Fruit fly (Drosophila melanogaster) whole organism, adult: Measurements from ENCODE around the gene CG7369.

Experiments used
- CG11617 ChIP-seq: fragments of 200-800 bp; sonication (Bioruptor generic); optimal IDR thresholded peaks from 2 replicates; lab custom pipeline; 2017; ENCODE audit warnings: mild to moderate bottlenecking, missing biosample characterization, missing genetic modification reagents, missing genetic modification characterization
- CG12768 ChIP-seq: fragments of 200-800 bp; sonication (Bioruptor generic); optimal IDR thresholded peaks from 2 replicates; lab custom pipeline; 2017; ENCODE audit warnings: missing biosample characterization, missing genetic modification characterization, mild to moderate bottlenecking, moderate library complexity, missing genetic modification reagents
- CG14711 ChIP-seq: fragments of 200-800 bp; sonication (Bioruptor generic); optimal IDR thresholded peaks from 2 replicates; lab custom pipeline; 2018; ENCODE audit warnings: missing biosample characterization, mild to moderate bottlenecking, missing genetic modification characterization, moderate library complexity
- CG1620 ChIP-seq: fragments of 200-800 bp; sonication (Bioruptor generic); optimal IDR thresholded peaks from 2 replicates; lab custom pipeline; 2016; ENCODE audit warnings: missing biosample characterization, missing genetic modification characterization
- CG33017 ChIP-seq: fragments of 200-800 bp; sonication (Bioruptor generic); optimal IDR thresholded peaks from 2 replicates; lab custom pipeline; 2018; ENCODE audit warnings: missing biosample characterization, mild to moderate bottlenecking, missing genetic modification characterization, moderate library complexity
- CG5204 ChIP-seq: fragments of 200-800 bp; sonication (Bioruptor generic); optimal IDR thresholded peaks from 2 replicates; lab custom pipeline; 2016; ENCODE audit warnings: missing biosample characterization, missing genetic modification characterization
- CG7045 ChIP-seq: fragments of 200-800 bp; sonication (Bioruptor generic); optimal IDR thresholded peaks from 2 replicates; lab custom pipeline; 2017; ENCODE audit warnings: missing biosample characterization, mild to moderate bottlenecking, missing genetic modification characterization
- CG7101 ChIP-seq: fragments of 200-800 bp; sonication (Bioruptor generic); optimal IDR thresholded peaks from 2 replicates; lab custom pipeline; 2018; ENCODE audit warnings: missing biosample characterization, mild to moderate bottlenecking, missing genetic modification characterization, moderate library complexity
- Clk ChIP-seq: fragments of 200-800 bp; sonication (Bioruptor generic); optimal IDR thresholded peaks from 2 replicates; lab custom pipeline; 2017; ENCODE audit warnings: missing biosample characterization, missing genetic modification characterization
- Crg-1 ChIP-seq: fragments of 200-800 bp; sonication (Bioruptor generic); optimal IDR thresholded peaks from 2 replicates; lab custom pipeline; 2016; ENCODE audit warnings: missing biosample characterization, missing genetic modification characterization
- Hr96 ChIP-seq: fragments of 200-800 bp; sonication (Bioruptor generic); optimal IDR thresholded peaks from 2 replicates; lab custom pipeline; 2016; ENCODE audit warnings: missing biosample characterization, missing genetic modification characterization
- Mnt ChIP-seq: fragments of 200-800 bp; sonication (Bioruptor generic); optimal IDR thresholded peaks from 2 replicates; lab custom pipeline; 2016; ENCODE audit warnings: missing biosample characterization, mild to moderate bottlenecking, missing genetic modification characterization
- bab1 ChIP-seq: fragments of 200-800 bp; sonication (Bioruptor generic); optimal IDR thresholded peaks from 3 replicates; lab custom pipeline; 2019; ENCODE audit warnings: missing biosample characterization, mild to moderate bottlenecking, missing genetic modification characterization, moderate library complexity
- cic ChIP-seq: fragments of 200-800 bp; sonication (Bioruptor generic); optimal IDR thresholded peaks from 2 replicates; lab custom pipeline; 2017; ENCODE audit warnings: missing biosample characterization, mild to moderate bottlenecking, missing genetic modification characterization, moderate library complexity
- cnc ChIP-seq, 2 experiments: fragments of >200 bp; optimal IDR thresholded peaks; 2 replicates each; lab custom pipeline; 2017
- kay ChIP-seq: fragments of 200-800 bp; sonication (Bioruptor generic); peaks from one replicate; lab custom pipeline; 2016; ENCODE audit warnings: missing biosample characterization, missing genetic modification characterization, borderline replicate concordance
- ovo ChIP-seq: fragments of 200-800 bp; sonication (Bioruptor generic); optimal IDR thresholded peaks from 2 replicates; lab custom pipeline; 2016; ENCODE audit warnings: missing biosample characterization, missing genetic modification characterization
- pad ChIP-seq: fragments of 200-800 bp; sonication (Bioruptor generic); optimal IDR thresholded peaks from 3 replicates; lab custom pipeline; 2017; ENCODE audit warnings: missing biosample characterization, missing genetic modification characterization, mild to moderate bottlenecking, moderate library complexity, missing genetic modification reagents
- tj ChIP-seq: fragments of 200-800 bp; sonication (Bioruptor generic); optimal IDR thresholded peaks from 3 replicates; lab custom pipeline; 2017; ENCODE audit warnings: missing biosample characterization, mild to moderate bottlenecking, missing genetic modification characterization, moderate library complexity
- toe ChIP-seq: fragments of 200-800 bp; sonication (Bioruptor generic); optimal IDR thresholded peaks from 2 replicates; lab custom pipeline; 2016; ENCODE audit warnings: missing biosample characterization, missing genetic modification characterization

The CG7369 gene

DNA sequence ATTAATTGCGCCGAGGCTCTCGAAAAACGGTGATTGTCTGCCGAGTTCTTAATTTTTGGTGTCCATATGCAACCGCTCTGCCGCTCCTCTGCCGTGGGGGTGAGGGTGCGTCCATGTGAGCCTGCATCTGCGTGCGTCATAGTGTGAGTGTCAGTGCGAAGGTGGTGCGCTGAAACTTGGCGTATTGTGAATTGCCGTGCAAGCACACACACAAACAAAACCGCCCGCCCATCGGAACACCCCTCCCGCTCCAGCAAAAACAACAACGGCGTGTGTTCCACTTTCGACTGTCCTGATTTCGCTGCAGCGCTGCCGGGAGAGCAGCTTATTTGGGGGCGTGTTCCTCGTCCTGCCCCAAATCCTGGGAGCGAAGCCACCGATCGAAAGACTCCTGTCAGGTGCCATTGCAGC lies 533 bp downstream of the CG7369 start:
- TF ChIP-seq Hr96 (GFP tag; lab: Kevin White, UChicago), result no peak
- peak; percentile 14 for TF ChIP-seq tj (GFP tag; lab: Kevin White, UChicago)

DNA sequence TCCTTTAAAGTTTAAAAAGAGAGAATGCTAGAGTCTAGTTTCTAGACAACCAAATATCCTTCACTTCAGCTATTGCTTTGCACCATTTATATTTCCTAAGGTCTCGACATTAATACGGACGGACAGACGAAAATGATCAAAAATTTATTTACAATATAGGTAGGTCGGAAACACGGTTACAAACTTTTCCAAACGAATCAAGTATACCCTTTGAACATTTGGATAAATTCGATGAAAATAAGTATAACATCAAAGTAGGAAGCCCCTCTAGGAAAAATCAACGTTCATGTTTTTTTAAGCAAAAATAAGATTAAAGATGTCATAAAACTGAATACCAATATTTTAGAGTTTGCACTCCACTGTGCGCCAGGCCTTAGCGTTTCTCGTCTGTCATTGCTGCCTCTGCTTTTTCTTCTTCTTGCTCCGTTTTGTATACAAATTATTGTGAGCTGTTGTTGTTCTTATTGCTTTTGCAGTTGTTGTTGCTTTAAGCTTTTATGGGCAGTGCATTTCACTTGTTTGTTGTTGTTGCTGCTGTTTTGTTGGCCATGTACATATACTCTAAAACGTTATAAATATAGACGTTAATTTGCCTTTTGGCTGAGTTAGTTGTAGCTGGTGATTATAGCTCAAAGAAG lies 1.5 kb downstream of the CG7369 start:
- TF ChIP-seq tj (GFP tag; lab: Kevin White, UChicago), result peak; percentile 91
- TF ChIP-seq Mnt (GFP tag; lab: Kevin White, UChicago), result no peak

DNA sequence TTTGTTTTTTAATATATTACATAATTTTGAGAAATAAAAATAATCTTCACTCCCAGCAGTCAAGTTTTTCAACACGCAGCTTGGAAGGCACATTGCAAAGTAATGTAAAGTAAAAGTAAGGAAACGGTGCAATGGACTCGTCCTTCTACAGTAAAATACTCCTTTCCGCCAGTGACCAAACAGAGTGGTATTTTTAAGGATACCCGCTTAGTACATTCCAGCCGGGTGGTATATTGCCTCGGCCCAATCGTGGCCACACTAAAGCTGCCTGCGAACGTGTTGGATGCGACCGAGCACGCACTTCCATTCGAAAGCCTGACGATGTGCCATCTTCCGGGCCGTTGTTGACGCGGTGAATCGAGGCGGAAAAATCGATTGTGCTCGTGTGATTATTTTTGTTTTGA lies 7.6 kb downstream of the CG7369 start, which contains the start of gene SPoCk:
SPoCk (plus strand) TSS at position 298 of the 404 bp plus-strand sequence.
- TF ChIP-seq CG12768 (GFP tag; lab: Kevin White, UChicago), result no peak
- no peak for TF ChIP-seq CG33017 (tag; lab: Kevin White, UChicago)
- TF ChIP-seq cnc (optimal IDR thresholded peaks at IDR 0.05; lab: Kevin White, UChicago), result no peak
- no peak for TF ChIP-seq ovo (GFP tag; lab: Kevin White, UChicago)

DNA sequence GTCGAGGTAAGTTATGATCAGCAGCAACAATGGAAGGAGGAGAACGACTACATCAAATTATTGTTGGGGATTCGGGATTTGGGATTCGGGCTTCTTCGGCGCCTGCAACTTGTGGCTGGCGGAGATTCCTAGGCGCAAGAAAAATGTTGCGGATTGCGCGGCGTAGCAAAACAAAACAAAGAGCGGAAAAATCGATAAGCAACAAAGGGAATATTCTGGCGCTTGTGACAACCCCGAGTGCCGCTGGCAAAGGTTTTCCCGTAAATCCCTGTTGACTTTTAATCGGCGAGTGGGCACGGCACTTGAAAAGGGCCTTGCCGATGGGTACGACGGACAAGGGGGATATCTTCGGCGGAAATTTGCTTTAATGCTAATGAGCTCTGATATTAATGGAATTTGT lies 8.4 kb downstream of the CG7369 start:
- TF ChIP-seq toe (GFP tag; lab: Kevin White, UChicago) (no peak), pad (GFP tag; lab: Kevin White, UChicago) (no peak)

DNA sequence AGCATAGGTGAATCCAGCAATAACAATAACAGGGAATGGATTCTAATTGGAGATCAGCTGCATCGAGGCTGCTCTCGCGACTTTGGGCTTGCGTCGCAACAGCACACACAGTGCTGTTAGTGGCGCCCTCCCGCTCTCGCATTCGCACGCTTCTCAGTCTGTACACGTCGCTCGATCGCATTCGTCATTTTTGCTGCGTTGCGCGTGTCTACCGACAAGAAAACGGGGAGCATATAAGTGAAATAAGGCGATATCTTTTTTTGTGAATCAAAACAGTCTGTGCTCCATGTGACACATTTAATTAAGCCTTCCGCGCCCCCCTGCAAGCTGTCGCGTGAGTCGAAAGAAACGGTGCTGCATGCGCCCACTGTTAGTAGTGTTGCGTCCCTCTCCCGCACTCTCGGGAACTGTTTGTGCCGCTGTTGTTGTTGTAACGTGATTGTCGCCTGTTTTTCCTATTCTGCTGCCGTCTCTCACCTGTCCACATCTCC lies 31.8 kb downstream of the CG7369 start:
- TF ChIP-seq Hr96 (GFP tag; lab: Kevin White, UChicago), result peak; percentile 37
- no peak for TF ChIP-seq pad (GFP tag; lab: Kevin White, UChicago)
- TF ChIP-seq CG12768 (GFP tag; lab: Kevin White, UChicago), result no peak
- TF ChIP-seq Mnt (GFP tag; lab: Kevin White, UChicago), result peak; percentile 75
- TF ChIP-seq ovo (GFP tag; lab: Kevin White, UChicago), result peak; percentile 57
- no peak for TF ChIP-seq Clk (GFP tag; lab: Kevin White, UChicago)
- TF ChIP-seq tj (GFP tag; lab: Kevin White, UChicago), result peak; percentile 66
- peak; percentile 63 for TF ChIP-seq CG14711 (tag; lab: Kevin White, UChicago)
- TF ChIP-seq kay (GFP tag; lab: Kevin White, UChicago), result no peak
- no peak for TF ChIP-seq cic (GFP tag; lab: Kevin White, UChicago)
- TF ChIP-seq CG11617 (GFP tag; lab: Kevin White, UChicago), result no peak
- TF ChIP-seq cnc (optimal IDR thresholded peaks at IDR 0.05; lab: Kevin White, UChicago), result no peak
- peak; percentile 25 for TF ChIP-seq bab1 (GFP tag; lab: Kevin White, UChicago)
- TF ChIP-seq CG7101 (tag; lab: Kevin White, UChicago), result no peak
- no peak for TF ChIP-seq CG1620 (GFP tag; lab: Kevin White, UChicago)

DNA sequence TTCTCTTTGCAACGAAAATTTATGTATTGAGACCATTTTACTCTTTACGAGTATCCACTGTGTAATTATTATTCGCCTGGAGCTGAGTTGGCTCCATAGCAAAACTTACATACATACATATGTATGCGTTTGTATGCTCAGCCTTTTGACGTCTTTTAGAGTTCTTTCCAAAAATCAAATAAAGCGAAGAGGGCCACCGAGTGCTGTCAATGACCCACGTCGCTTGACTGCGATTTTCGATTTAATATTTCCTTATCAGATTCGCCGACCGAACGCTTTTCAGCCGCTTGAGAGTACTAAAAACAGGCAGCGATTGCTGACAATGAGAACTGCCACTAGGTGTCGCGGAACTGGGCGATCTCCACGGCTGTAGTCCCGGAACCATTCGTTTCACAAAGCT lies 32.9 kb downstream of the CG7369 start:
- TF ChIP-seq bab1 (GFP tag; lab: Kevin White, UChicago) (no peak), Crg-1 (GFP tag; lab: Kevin White, UChicago) (no peak), Clk (GFP tag; lab: Kevin White, UChicago) (no peak), tj (GFP tag; lab: Kevin White, UChicago) (peak; percentile 3)

DNA sequence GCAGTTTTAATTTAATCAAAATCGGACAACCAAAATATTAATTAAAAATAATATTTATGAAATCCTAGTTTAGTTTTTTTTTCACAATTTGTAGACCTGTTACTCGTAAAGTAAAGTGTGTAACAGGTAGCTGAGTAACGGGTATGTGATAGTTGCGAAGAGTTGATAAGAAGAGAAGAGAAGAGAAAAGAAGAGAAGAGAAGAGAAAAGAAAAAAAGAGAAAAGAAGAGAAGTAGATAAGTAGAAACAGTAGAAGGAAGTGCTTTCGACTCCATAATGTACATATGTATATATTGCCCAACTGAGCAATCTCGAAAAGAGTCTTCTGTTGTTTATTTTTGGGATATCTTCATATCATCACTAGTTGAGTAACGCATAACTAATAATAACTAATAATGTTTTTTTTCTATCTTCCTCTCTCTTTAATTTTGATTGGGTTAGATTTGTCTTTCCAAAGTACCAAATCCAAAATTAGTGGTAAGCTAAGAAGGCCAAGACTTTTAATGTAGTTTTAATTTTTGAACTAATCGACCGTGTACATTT lies 46.4 kb downstream of the CG7369 start, which contains the start of gene CG14448:
CG14448 (plus strand) TSS at position 493 of the 543 bp plus-strand sequence.
- no peak for TF ChIP-seq CG5204 (GFP tag; lab: Kevin White, UChicago)
- TF ChIP-seq CG12768 (GFP tag; lab: Kevin White, UChicago), result no peak
- TF ChIP-seq bab1 (GFP tag; lab: Kevin White, UChicago), result no peak

DNA sequence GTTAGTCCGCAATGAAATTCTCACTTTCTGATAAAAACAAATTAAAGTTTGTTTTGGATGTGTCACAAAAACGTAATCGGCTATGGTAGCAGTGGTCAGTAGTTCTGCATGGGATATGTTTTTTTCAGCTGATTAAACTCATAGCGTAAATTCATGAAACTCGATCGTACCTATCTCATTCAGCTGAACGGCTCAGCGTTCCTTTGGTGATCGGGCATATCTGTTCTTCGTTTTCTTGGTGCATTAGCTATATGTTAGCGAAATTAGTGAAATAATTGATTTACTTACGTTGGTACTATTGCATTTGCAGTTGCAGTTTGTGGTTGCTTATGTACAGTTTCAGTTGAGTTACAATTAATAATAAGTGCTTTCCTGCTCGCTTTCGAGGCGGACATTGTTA lies 50.0 kb downstream of the CG7369 start:
- no peak for TF ChIP-seq CG5204 (GFP tag; lab: Kevin White, UChicago)
- TF ChIP-seq Clk (GFP tag; lab: Kevin White, UChicago), result no peak
- no peak for TF ChIP-seq CG1620 (GFP tag; lab: Kevin White, UChicago)
- TF ChIP-seq pad (GFP tag; lab: Kevin White, UChicago), result no peak
- TF ChIP-seq cic (GFP tag; lab: Kevin White, UChicago), result no peak
- TF ChIP-seq Mnt (GFP tag; lab: Kevin White, UChicago), result no peak
- TF ChIP-seq kay (GFP tag; lab: Kevin White, UChicago), result no peak
- no peak for TF ChIP-seq cnc (optimal IDR thresholded peaks at IDR 0.05; lab: Kevin White, UChicago)
- no peak for TF ChIP-seq CG33017 (tag; lab: Kevin White, UChicago)
- no peak for TF ChIP-seq CG7101 (tag; lab: Kevin White, UChicago)
- no peak for TF ChIP-seq tj (GFP tag; lab: Kevin White, UChicago)
- no peak for TF ChIP-seq toe (GFP tag; lab: Kevin White, UChicago)
- no peak for TF ChIP-seq Crg-1 (GFP tag; lab: Kevin White, UChicago)
- no peak for TF ChIP-seq bab1 (GFP tag; lab: Kevin White, UChicago)
- TF ChIP-seq CG7045 (GFP tag; lab: Kevin White, UChicago), result no peak
- no peak for TF ChIP-seq CG12768 (GFP tag; lab: Kevin White, UChicago)
- TF ChIP-seq CG14711 (tag; lab: Kevin White, UChicago), result no peak
